Worm (Caenorhabditis elegans) whole organism, young adult: Measurements from ENCODE around the gene T08B1.4.

Experiments
- B0019.2 ChIP-seq: fragments of 200-800 bp; sonication (Bioruptor generic); conservative IDR thresholded peaks from 2 replicates; pipeline ENCODE4 v1.3.6; 2022; ENCODE audit warnings: missing genetic modification reagents, missing genetic modification characterization, missing compliant biosample characterization
- B0035.1 ChIP-seq: sonication (generic microtip); optimal IDR thresholded peaks from 2 replicates; lab custom pipeline; 2016; ENCODE audit warnings: missing genetic modification characterization, mild to moderate bottlenecking, missing compliant biosample characterization, missing genotype, missing genetic modification reagents
- C06A6.2 ChIP-seq: fragments of 200-800 bp; sonication (Bioruptor generic); conservative IDR thresholded peaks from 2 replicates; pipeline ENCODE4 v1.3.6; 2022; ENCODE audit warnings: missing genetic modification characterization, missing compliant biosample characterization
- D2030.7 ChIP-seq: fragments of 200-800 bp; sonication (Bioruptor generic); IDR thresholded peaks from 2 replicates; pipeline ENCODE4 v1.3.6; 2022; ENCODE audit warnings: missing genetic modification reagents, missing genetic modification characterization, missing compliant biosample characterization
- F10E7.11 ChIP-seq: sonication (generic microtip); optimal IDR thresholded peaks from 2 replicates; lab custom pipeline; 2017; ENCODE audit warnings: mild to moderate bottlenecking, missing genetic modification characterization, moderate library complexity, missing compliant biosample characterization
- F22D6.2 ChIP-seq: sonication (generic microtip); optimal IDR thresholded peaks from 2 replicates; lab custom pipeline; 2016; ENCODE audit warnings: mild to moderate bottlenecking, missing genetic modification characterization, missing compliant biosample characterization
- F33H1.4 ChIP-seq: fragments of 200-800 bp; sonication (Bioruptor generic); IDR thresholded peaks from 2 replicates; pipeline ENCODE4 v1.3.6; 2022; ENCODE audit warnings: missing genetic modification reagents, missing genetic modification characterization, missing compliant biosample characterization
- F39B2.1 ChIP-seq: fragments of 200-800 bp; sonication (Bioruptor generic); IDR thresholded peaks from 2 replicates; pipeline ENCODE4 v1.3.6; 2022; ENCODE audit warnings: missing genetic modification reagents, missing genetic modification characterization, missing compliant biosample characterization
- K11D2.4 ChIP-seq: fragments of 200-800 bp; sonication (Bioruptor generic); IDR thresholded peaks from 2 replicates; pipeline ENCODE4 v1.3.6; 2022; ENCODE audit warnings: missing genetic modification reagents, missing genetic modification characterization, missing compliant biosample characterization
- K12H6.12 ChIP-seq: fragments of 200-800 bp; sonication (Bioruptor generic); optimal IDR thresholded peaks from 2 replicates; lab custom pipeline; 2018; ENCODE audit warnings: mild to moderate bottlenecking, missing genetic modification characterization, missing compliant biosample characterization
- Y53F4B.3 ChIP-seq: fragments of 200-800 bp; sonication (Bioruptor generic); IDR thresholded peaks from 2 replicates; pipeline ENCODE4 v1.3.6; 2022; ENCODE audit warnings: missing genetic modification reagents, missing genetic modification characterization, missing compliant biosample characterization
- Y79H2A.3 ChIP-seq: fragments of 200-800 bp; sonication (Bioruptor generic); conservative IDR thresholded peaks from 2 replicates; pipeline ENCODE4 v1.3.6; 2022; ENCODE audit warnings: missing genetic modification reagents, missing genetic modification characterization, missing compliant biosample characterization
- aptf-2 ChIP-seq: fragments of 200-800 bp; sonication (Bioruptor generic); conservative IDR thresholded peaks from 2 replicates; pipeline ENCODE4 v1.3.6; 2022; ENCODE audit warnings: missing genetic modification reagents, missing genetic modification characterization, missing compliant biosample characterization
- cebp-1 ChIP-seq, 2 experiments: fragments of 200-800 bp in 1 of 2; sonication (Bioruptor generic) in 1 of 2; sonication (generic microtip) in 1 of 2; IDR thresholded peaks in 1 of 2; optimal IDR thresholded peaks in 1 of 2; 2 replicates each; pipeline versions ENCODE4 v1.3.6 to Lab custom; 2017 to 2022; ENCODE audit warnings: missing compliant biosample characterization in 2 of 2, missing genetic modification characterization in 2 of 2, mild to moderate bottlenecking in 1 of 2, missing genetic modification reagents in 1 of 2, moderate library complexity in 1 of 2
- ceh-100 ChIP-seq: fragments of 200-800 bp; sonication (Bioruptor generic); IDR thresholded peaks from 2 replicates; pipeline ENCODE4 v1.3.6; 2022; ENCODE audit warnings: missing genetic modification reagents, missing genetic modification characterization, missing compliant biosample characterization
- ceh-27 ChIP-seq: fragments of 200-800 bp; sonication (Bioruptor generic); optimal IDR thresholded peaks from 2 replicates; lab custom pipeline; 2018; ENCODE audit warnings: mild to moderate bottlenecking, missing genetic modification characterization, moderate library complexity, missing compliant biosample characterization
- ceh-58 ChIP-seq: fragments of 200-800 bp; sonication (Bioruptor generic); IDR thresholded peaks from 2 replicates; pipeline ENCODE4 v1.3.6; 2022; ENCODE audit warnings: missing genetic modification characterization, missing compliant biosample characterization
- ceh-91 ChIP-seq: fragments of 200-800 bp; sonication (Bioruptor generic); IDR thresholded peaks from 2 replicates; pipeline ENCODE4 v1.3.6; 2022; ENCODE audit warnings: missing genetic modification reagents, missing genetic modification characterization, missing compliant biosample characterization
- die-1 ChIP-seq: sonication (generic microtip); optimal IDR thresholded peaks from 2 replicates; lab custom pipeline; 2016; ENCODE audit warnings: missing genotype, mild to moderate bottlenecking, missing genetic modification characterization, missing compliant biosample characterization
- dox-1 ChIP-seq: fragments of 200-800 bp; sonication (Bioruptor generic); IDR thresholded peaks from 2 replicates; pipeline ENCODE4 v1.3.6; 2022; ENCODE audit warnings: missing genetic modification reagents, missing genetic modification characterization, missing compliant biosample characterization
- ekl-4 ChIP-seq: fragments of 200-800 bp; sonication (Bioruptor generic); IDR thresholded peaks from 2 replicates; pipeline ENCODE4 v1.3.6; 2022; ENCODE audit warnings: missing genetic modification reagents, missing genetic modification characterization, missing compliant biosample characterization
- hlh-26 ChIP-seq: fragments of 200-800 bp; sonication (Bioruptor generic); conservative IDR thresholded peaks from 2 replicates; pipeline ENCODE4 v1.3.6; 2022; ENCODE audit warnings: missing genetic modification reagents, missing genetic modification characterization, missing compliant biosample characterization
- madf-6 ChIP-seq: fragments of 200-800 bp; sonication (Bioruptor generic); IDR thresholded peaks from 2 replicates; pipeline ENCODE4 v1.3.6; 2022; ENCODE audit warnings: missing genetic modification reagents, missing genetic modification characterization, missing compliant biosample characterization
- mel-28 ChIP-seq: sonication (generic microtip); optimal IDR thresholded peaks from 2 replicates; lab custom pipeline; 2016; ENCODE audit warnings: borderline replicate concordance, mild to moderate bottlenecking, missing genetic modification characterization, missing compliant biosample characterization
- mes-4 ChIP-seq: sonication (generic microtip); optimal IDR thresholded peaks from 2 replicates; lab custom pipeline; 2016; ENCODE audit warnings: missing genotype, missing genetic modification characterization, missing compliant biosample characterization
- nhr-80 ChIP-seq: sonication (generic microtip); optimal IDR thresholded peaks from 2 replicates; lab custom pipeline; 2016; ENCODE audit warnings: missing genetic modification characterization, missing compliant biosample characterization
- sea-2 ChIP-seq: fragments of 200-800 bp; sonication (Bioruptor generic); IDR thresholded peaks from 2 replicates; pipeline ENCODE4 v1.3.6; 2022; ENCODE audit warnings: missing genetic modification characterization, missing compliant biosample characterization
- snpc-3.4 ChIP-seq: sonication (generic microtip); optimal IDR thresholded peaks from 2 replicates; lab custom pipeline; 2017; ENCODE audit warnings: missing genetic modification characterization, mild to moderate bottlenecking, missing compliant biosample characterization, antibody characterized with exemption, moderate library complexity, missing genotype, missing genetic modification reagents
- tbx-9 ChIP-seq: sonication (generic microtip); optimal IDR thresholded peaks from 2 replicates; lab custom pipeline; 2016; ENCODE audit warnings: borderline replicate concordance, missing genetic modification characterization, inconsistent platforms, missing compliant biosample characterization
- tlf-1 ChIP-seq: fragments of 200-800 bp; sonication (Bioruptor generic); optimal IDR thresholded peaks from 2 replicates; lab custom pipeline; 2018; ENCODE audit warnings: mild to moderate bottlenecking, missing genetic modification characterization, missing compliant biosample characterization
- xnd-1 ChIP-seq: sonication (generic microtip); optimal IDR thresholded peaks from 2 replicates; lab custom pipeline; 2016; ENCODE audit warnings: missing genotype, missing genetic modification reagents, missing genetic modification characterization, missing compliant biosample characterization
- ztf-22 ChIP-seq: fragments of 200-800 bp; sonication (Bioruptor generic); optimal IDR thresholded peaks from 2 replicates; lab custom pipeline; 2018; ENCODE audit warnings: mild to moderate bottlenecking, missing genetic modification characterization, moderate library complexity, missing compliant biosample characterization
- ztf-25 ChIP-seq: fragments of 200-800 bp; sonication (Bioruptor generic); IDR thresholded peaks from 2 replicates; pipeline ENCODE4 v1.3.6; 2022; ENCODE audit warnings: missing genetic modification reagents, missing genetic modification characterization, missing compliant biosample characterization

Gene T08B1.4

DNA sequence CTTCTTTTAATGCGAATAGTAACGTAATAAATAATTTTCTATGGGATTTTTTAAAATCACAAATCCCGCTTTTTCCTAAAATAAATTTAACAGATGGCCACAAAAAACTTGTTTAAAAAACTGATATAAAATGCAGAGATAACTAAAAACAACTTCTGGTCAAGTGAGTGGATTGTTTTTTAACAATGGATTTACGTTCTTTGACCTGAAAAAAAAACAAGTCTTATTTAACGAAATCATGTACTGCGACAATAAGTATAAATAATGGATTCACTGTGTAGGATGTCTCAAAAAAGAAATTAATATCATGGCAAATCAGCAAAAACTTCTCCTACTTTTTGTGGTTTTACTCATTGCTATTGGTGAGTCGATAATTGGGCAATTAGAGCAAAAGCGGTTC is 22.0 kb upstream of the T08B1.4 start, which contains the start of gene fipr-25:
Gene fipr-25, plus strand, starts transcription at position 301 of the 400 bp plus-strand sequence.
- TF ChIP-seq ceh-58 (GFP tag; lab: Robert Waterston, UW) (no peak), aptf-2 (GFP tag; lab: Robert Waterston, UW) (no peak), cebp-1 (GFP tag; IDR thresholded peaks at IDR 0.05; lab: Robert Waterston, UW) (no peak), cebp-1 (tag; optimal IDR thresholded peaks at IDR 0.05; lab: Kevin White, UChicago) (no peak), dox-1 (GFP tag; lab: Robert Waterston, UW) (no peak), Y53F4B.3 (no peak), die-1 (tag; lab: Kevin White, UChicago) (no peak), nhr-80 (tag; lab: Kevin White, UChicago) (no peak), snpc-3.4 (tag; lab: Kevin White, UChicago) (no peak), F39B2.1 (GFP tag; lab: Robert Waterston, UW) (no peak), tbx-9 (tag; lab: Kevin White, UChicago) (no peak), ekl-4 (GFP tag; lab: Robert Waterston, UW) (no peak), K12H6.12 (tag; lab: Kevin White, UChicago) (no peak), D2030.7 (no peak), F10E7.11 (tag; lab: Kevin White, UChicago) (no peak), ztf-25 (GFP tag; lab: Robert Waterston, UW) (no peak)

DNA sequence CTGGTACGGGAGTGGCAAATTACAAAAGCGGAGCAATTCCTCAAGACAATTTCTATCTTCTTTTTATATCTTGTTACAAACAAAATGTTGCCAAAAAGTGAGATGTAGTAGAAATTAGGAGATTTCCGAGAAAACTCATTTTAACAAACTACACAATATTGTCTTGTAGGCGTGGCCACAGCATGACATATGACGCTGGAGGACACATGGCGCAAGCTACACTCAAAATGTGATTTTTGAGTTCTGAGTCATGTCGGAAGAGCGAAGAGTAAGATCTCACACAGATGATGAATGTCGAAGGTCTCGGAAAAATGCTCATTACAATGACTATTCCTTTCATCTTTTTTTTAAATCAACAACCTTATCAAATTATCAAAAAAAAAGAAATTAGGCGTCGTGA is 17.6 kb upstream of the T08B1.4 start, which contains the start of gene Y40B10B.1:
Gene Y40B10B.1, minus strand, starts transcription at position 101 of the 400 bp plus-strand sequence.
- TF ChIP-seq ceh-27, result no peak
- TF ChIP-seq Y79H2A.3 (GFP tag; lab: Robert Waterston, UW), result no peak
- TF ChIP-seq ceh-100 (GFP tag; lab: Robert Waterston, UW), result no peak

DNA sequence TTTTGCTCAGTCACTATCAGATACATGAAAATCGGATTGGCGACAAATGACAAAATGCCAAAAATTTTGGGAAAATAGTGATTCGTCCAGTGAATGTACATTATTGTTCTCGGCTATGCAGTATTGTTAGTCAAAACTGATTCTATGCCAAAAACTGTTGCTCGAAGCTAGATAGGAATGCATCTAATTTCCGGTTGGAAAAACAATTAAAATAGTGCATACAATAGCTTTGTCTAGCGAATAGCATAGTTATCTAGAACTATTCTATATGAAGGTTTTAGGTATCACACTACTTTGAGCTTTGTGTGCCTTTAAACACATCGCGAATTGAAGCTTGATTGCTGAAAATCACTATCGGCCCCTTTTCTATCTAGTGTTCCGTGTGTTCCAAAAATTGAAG is 14.3 kb upstream of the T08B1.4 start, which contains the start of gene srj-15:
Gene srj-15, minus strand, starts transcription at position 101 of the 400 bp plus-strand sequence.
- TF ChIP-seq mes-4 (tag; lab: Kevin White, UChicago) (no peak), madf-6 (GFP tag; lab: Robert Waterston, UW) (no peak)

DNA sequence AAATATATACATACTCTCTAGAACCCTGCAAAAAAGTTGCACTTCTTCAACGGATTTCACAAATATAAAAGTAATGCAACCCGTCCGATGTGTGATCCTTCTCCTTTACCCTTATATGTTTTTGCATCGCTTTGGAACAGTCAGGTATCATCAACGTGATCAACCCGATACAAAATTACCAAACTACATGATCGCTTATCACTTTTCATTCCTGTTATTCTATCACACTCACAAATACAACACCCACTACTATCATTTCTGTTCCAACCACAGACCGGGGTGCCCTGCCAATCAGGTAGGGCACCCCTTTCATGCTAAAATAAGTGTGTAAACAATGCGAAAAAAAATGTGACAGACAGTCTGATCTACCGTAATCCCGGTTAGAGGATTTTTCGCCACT is 12.1 kb upstream of the T08B1.4 start:
- TF ChIP-seq hlh-26 (GFP tag; lab: Robert Waterston, UW) (no peak), B0035.1 (tag; lab: Kevin White, UChicago) (no peak), ztf-22 (no peak), B0019.2 (GFP tag; lab: Robert Waterston, UW) (no peak), madf-6 (GFP tag; lab: Robert Waterston, UW) (no peak), K11D2.4 (GFP tag; lab: Robert Waterston, UW) (no peak), mel-28 (tag; lab: Kevin White, UChicago) (no peak), xnd-1 (no peak), C06A6.2 (no peak), sea-2 (no peak), nhr-80 (tag; lab: Kevin White, UChicago) (peak; percentile 33), F33H1.4 (GFP tag; lab: Robert Waterston, UW) (no peak), F22D6.2 (tag; lab: Kevin White, UChicago) (peak; percentile 75), tlf-1 (GFP tag; lab: Kevin White, UChicago) (no peak), ceh-91 (GFP tag; lab: Robert Waterston, UW) (no peak)
- TF ChIP-seq, all 124 proteins: peak for 2
